Worm (Caenorhabditis elegans) whole organism, young adult: ENCODE results near the gene grl-31.
"Not testable (repeated sequence)": the region's sequence is repeated elsewhere in the genome, so short reads cannot be mapped to it uniquely, and the experiment has no call there.

Experiments
- F55B11.4 ChIP-seq: sonication (generic microtip); optimal IDR thresholded peaks from 2 replicates; lab custom pipeline; 2016; ENCODE audit warnings: missing compliant biosample characterization, missing genetic modification characterization, borderline replicate concordance; ENCODE audit not compliant: insufficient read depth
- F57A8.1 ChIP-seq: fragments of 200-800 bp; sonication (Bioruptor generic); optimal IDR thresholded peaks from 2 replicates; lab custom pipeline; 2018; ENCODE audit warnings: mild to moderate bottlenecking, missing genetic modification characterization, moderate library complexity, missing compliant biosample characterization
- F57C9.4 ChIP-seq: sonication (generic microtip); optimal IDR thresholded peaks from 2 replicates; lab custom pipeline; 2017; ENCODE audit warnings: mild to moderate bottlenecking, missing genetic modification characterization, missing compliant biosample characterization
- Y56A3A.18 ChIP-seq: fragments of 200-800 bp; sonication (Bioruptor generic); IDR thresholded peaks from 2 replicates; pipeline ENCODE4 v1.3.6; 2022; ENCODE audit warnings: missing genetic modification reagents, missing genetic modification characterization, missing compliant biosample characterization
- Y79H2A.3 ChIP-seq: fragments of 200-800 bp; sonication (Bioruptor generic); conservative IDR thresholded peaks from 2 replicates; pipeline ENCODE4 v1.3.6; 2022; ENCODE audit warnings: missing genetic modification reagents, missing genetic modification characterization, missing compliant biosample characterization
- Y95B8A.8 ChIP-seq: fragments of 200-800 bp; sonication (Bioruptor generic); IDR thresholded peaks from 2 replicates; pipeline ENCODE4 v1.3.6; 2022; ENCODE audit warnings: missing genetic modification reagents, missing genetic modification characterization, missing compliant biosample characterization
- akir-1 ChIP-seq: fragments of 200-800 bp; sonication (Bioruptor generic); optimal IDR thresholded peaks from 2 replicates; lab custom pipeline; 2018; ENCODE audit warnings: mild to moderate bottlenecking, missing genetic modification characterization, moderate library complexity, missing compliant biosample characterization
- attf-3 ChIP-seq: fragments of 200-800 bp; sonication (Bioruptor generic); conservative IDR thresholded peaks from 2 replicates; pipeline ENCODE4 v1.3.6; 2022; ENCODE audit warnings: missing genetic modification reagents, missing genetic modification characterization, missing compliant biosample characterization
- attf-5 ChIP-seq: fragments of 200-800 bp; sonication (Bioruptor generic); optimal IDR thresholded peaks from 2 replicates; lab custom pipeline; 2018; ENCODE audit warnings: mild to moderate bottlenecking, missing genetic modification characterization, missing compliant biosample characterization
- bed-1 ChIP-seq: fragments of 200-800 bp; sonication (Bioruptor generic); IDR thresholded peaks from 2 replicates; pipeline ENCODE4 v1.3.6; 2022; ENCODE audit warnings: missing genetic modification reagents, missing genetic modification characterization, missing compliant biosample characterization
- cebp-1 ChIP-seq, 2 experiments: fragments of 200-800 bp in 1 of 2; sonication (Bioruptor generic) in 1 of 2; sonication (generic microtip) in 1 of 2; IDR thresholded peaks in 1 of 2; optimal IDR thresholded peaks in 1 of 2; 2 replicates each; pipeline versions ENCODE4 v1.3.6 to Lab custom; 2017 to 2022; ENCODE audit warnings: missing compliant biosample characterization in 2 of 2, missing genetic modification characterization in 2 of 2, mild to moderate bottlenecking in 1 of 2, missing genetic modification reagents in 1 of 2, moderate library complexity in 1 of 2
- ceh-58 ChIP-seq: fragments of 200-800 bp; sonication (Bioruptor generic); IDR thresholded peaks from 2 replicates; pipeline ENCODE4 v1.3.6; 2022; ENCODE audit warnings: missing genetic modification characterization, missing compliant biosample characterization
- dox-1 ChIP-seq: fragments of 200-800 bp; sonication (Bioruptor generic); IDR thresholded peaks from 2 replicates; pipeline ENCODE4 v1.3.6; 2022; ENCODE audit warnings: missing genetic modification reagents, missing genetic modification characterization, missing compliant biosample characterization
- efl-1 ChIP-seq: fragments of 150-350 bp; optimal IDR thresholded peaks from 2 replicates; lab custom pipeline; 2014; ENCODE audit warnings: missing biosample characterization, missing genetic modification reagents, missing genetic modification characterization
- him-1 ChIP-seq: sonication (generic microtip); optimal IDR thresholded peaks from 2 replicates; lab custom pipeline; 2016; ENCODE audit warnings: missing genotype, missing genetic modification reagents, missing genetic modification characterization, missing compliant biosample characterization
- hrde-1 ChIP-seq: sonication (generic microtip); optimal IDR thresholded peaks from 2 replicates; lab custom pipeline; 2016; ENCODE audit warnings: missing genetic modification characterization, mild to moderate bottlenecking, missing compliant biosample characterization, moderate library complexity, missing genotype, missing genetic modification reagents, borderline replicate concordance
- hsf-1 ChIP-seq: fragments of 200-800 bp; sonication (Bioruptor generic); IDR thresholded peaks from 2 replicates; pipeline ENCODE4 v1.3.6; 2022; ENCODE audit warnings: missing genetic modification reagents, missing genetic modification characterization, missing compliant biosample characterization
- lin-35 ChIP-seq, 3 experiments: fragments of 150-350 bp in 2 of 3; sonication (generic microtip) in 1 of 3; optimal IDR thresholded peaks; 2 replicates each; lab custom pipeline; 2014 to 2018; ENCODE audit warnings: missing biosample characterization in 3 of 3, missing genetic modification characterization in 3 of 3, missing genetic modification reagents in 3 of 3
- lsy-27 ChIP-seq: sonication (generic microtip); optimal IDR thresholded peaks from 2 replicates; lab custom pipeline; 2017; ENCODE audit warnings: missing genetic modification characterization, mild to moderate bottlenecking, missing compliant biosample characterization, antibody characterized with exemption, missing genotype, borderline replicate concordance; ENCODE audit not compliant: insufficient read depth
- madf-10 ChIP-seq: sonication (generic microtip); optimal IDR thresholded peaks from 2 replicates; lab custom pipeline; 2016; ENCODE audit warnings: mild to moderate bottlenecking, missing genetic modification characterization, missing compliant biosample characterization
- mel-28 ChIP-seq: sonication (generic microtip); optimal IDR thresholded peaks from 2 replicates; lab custom pipeline; 2016; ENCODE audit warnings: borderline replicate concordance, mild to moderate bottlenecking, missing genetic modification characterization, missing compliant biosample characterization
- mxl-1 ChIP-seq: sonication (generic microtip); optimal IDR thresholded peaks from 2 replicates; lab custom pipeline; 2016; ENCODE audit warnings: missing genetic modification characterization, missing compliant biosample characterization
- nfya-2 ChIP-seq: fragments of 200-800 bp; sonication (Bioruptor generic); IDR thresholded peaks from 2 replicates; pipeline ENCODE4 v1.3.6; 2022; ENCODE audit warnings: missing genetic modification reagents, missing genetic modification characterization, missing compliant biosample characterization
- nhr-120 ChIP-seq: fragments of 200-800 bp; sonication (Bioruptor generic); IDR thresholded peaks from 2 replicates; pipeline ENCODE4 v1.3.6; 2022; ENCODE audit warnings: missing genetic modification characterization, missing compliant biosample characterization
- nhr-80 ChIP-seq: sonication (generic microtip); optimal IDR thresholded peaks from 2 replicates; lab custom pipeline; 2016; ENCODE audit warnings: missing genetic modification characterization, missing compliant biosample characterization
- pbrm-1 ChIP-seq: fragments of 200-800 bp; sonication (Bioruptor generic); IDR thresholded peaks from 2 replicates; pipeline ENCODE4 v1.3.6; 2022; ENCODE audit warnings: missing genetic modification reagents, missing genetic modification characterization, missing compliant biosample characterization
- rcor-1 ChIP-seq: fragments of 200-800 bp; sonication (Bioruptor generic); IDR thresholded peaks from 2 replicates; pipeline ENCODE4 v1.3.6; 2022; ENCODE audit warnings: missing genetic modification reagents, missing genetic modification characterization, missing compliant biosample characterization
- snpc-1.1 ChIP-seq: sonication (generic microtip); optimal IDR thresholded peaks from 2 replicates; lab custom pipeline; 2017; ENCODE audit warnings: missing genetic modification characterization, mild to moderate bottlenecking, missing compliant biosample characterization, antibody characterized with exemption, moderate library complexity, missing genotype, missing genetic modification reagents; ENCODE audit not compliant: insufficient read depth
- unc-62 ChIP-seq: fragments of 150-350 bp; optimal IDR thresholded peaks from 2 replicates; lab custom pipeline; 2014; ENCODE audit warnings: missing biosample characterization, missing genetic modification reagents, missing genetic modification characterization
- zfh-2 ChIP-seq: fragments of 200-800 bp; sonication (Bioruptor generic); conservative IDR thresholded peaks from 2 replicates; pipeline ENCODE4 v1.3.6; 2022; ENCODE audit warnings: missing genetic modification reagents, missing genetic modification characterization, missing compliant biosample characterization

The grl-31 gene

ce11 chrV:3572408-3572807 lies 14.8 kb upstream of the grl-31 start, which contains the start of gene F40C5.1:
F40C5.1 (plus strand) TSS chrV:3572708.
- not testable (repeated sequence) for TF ChIP-seq unc-62 (GFP tag; lab: Kevin White, UChicago); bed-1; dox-1 (GFP tag; lab: Robert Waterston, UW)

- TF ChIP-seq nfya-2 (GFP tag; lab: Robert Waterston, UW); efl-1 (GFP tag; lab: Kevin White, UChicago); Y79H2A.3: not testable (repeated sequence)
These were observed 13.1 kb upstream of the grl-31 start, which contains the start of gene F40C5.2 for ce11 chrV:3570695-3571094. F40C5.2 (plus strand) TSS chrV:3570995.

ce11 chrV:3564335-3564734 lies 6.8 kb upstream of the grl-31 start, which contains the start of gene T24A6.17:
T24A6.17 (minus strand) TSS chrV:3564435.
- not testable (repeated sequence) for TF ChIP-seq bed-1; F57A8.1; akir-1 (GFP tag; lab: Kevin White, UChicago)

- not testable (repeated sequence) for TF ChIP-seq Y95B8A.8, F57C9.4, zfh-2
- TF ChIP-seq, all 124 proteins: peak for 0; not testable (repeated sequence) for 124
These were observed 5.2 kb upstream of the grl-31 start, which contains the start of gene T24A6.16 for ce11 chrV:3562824-3563223. T24A6.16 (minus strand) TSS chrV:3562924.

ce11 chrV:3559704-3560103 lies 2.1 kb upstream of the grl-31 start:
- peak; percentile 52; the same call in 1 of the 2 replicates for TF ChIP-seq hsf-1 (GFP tag; lab: Robert Waterston, UW)

- not testable (repeated sequence) for TF ChIP-seq nhr-120, hsf-1, pbrm-1 (GFP tag; lab: Robert Waterston, UW)
- TF ChIP-seq, all 124 proteins: peak for 0; not testable (repeated sequence) for 124
These were observed 1.2 kb upstream of the grl-31 start, which contains the start of gene T24A6.1 for ce11 chrV:3558744-3559143. T24A6.1 (plus strand) TSS chrV:3559044.

- no peak for TF ChIP-seq attf-3 (GFP tag; lab: Robert Waterston, UW)
- no peak for TF ChIP-seq madf-10 (tag; lab: Kevin White, UChicago)
- TF ChIP-seq snpc-1.1 (tag; lab: Kevin White, UChicago): no peak
- TF ChIP-seq Y56A3A.18 (GFP tag; lab: Robert Waterston, UW): no peak
- TF ChIP-seq him-1: no peak
- no peak for TF ChIP-seq F55B11.4 (tag; lab: Kevin White, UChicago)
- TF ChIP-seq hrde-1 (tag; lab: Kevin White, UChicago): no peak
- TF ChIP-seq mel-28 (tag; lab: Kevin White, UChicago): no peak
- no peak for TF ChIP-seq nfya-2 (GFP tag; lab: Robert Waterston, UW)
- no peak for TF ChIP-seq cebp-1 (GFP tag; IDR thresholded peaks at IDR 0.05; lab: Robert Waterston, UW)
- TF ChIP-seq cebp-1 (tag; optimal IDR thresholded peaks at IDR 0.05; lab: Kevin White, UChicago): no peak
- no peak for TF ChIP-seq lsy-27
- no peak for TF ChIP-seq nhr-80 (tag; lab: Kevin White, UChicago)
- TF ChIP-seq rcor-1 (GFP tag; lab: Robert Waterston, UW): no peak
- no peak for TF ChIP-seq lin-35 (GFP tag; optimal IDR thresholded peaks at IDR 0.05; lab: Kevin White, UChicago)
- no peak for TF ChIP-seq mxl-1 (tag; lab: Kevin White, UChicago)
- no peak for TF ChIP-seq ceh-58
- TF ChIP-seq attf-5 (GFP tag; lab: Kevin White, UChicago): no peak
These were observed 1.6 kb downstream of the grl-31 start, which contains the start of gene grl-30 for ce11 chrV:3555986-3556385. grl-30 (plus strand) TSS chrV:3556286.
